Worm (Caenorhabditis elegans) whole organism, early embryonic: Measurements from ENCODE around the gene ani-3.

ENCODE experiments used
- F13C5.2 ChIP-seq: sonication (generic microtip); optimal IDR thresholded peaks from 2 replicates; lab custom pipeline; 2017; ENCODE audit warnings: mild to moderate bottlenecking, missing genetic modification characterization, inconsistent platforms, missing compliant biosample characterization
- aly-1 ChIP-seq: sonication (generic microtip); optimal IDR thresholded peaks from 2 replicates; lab custom pipeline; 2016; ENCODE audit warnings: missing genetic modification characterization, missing compliant biosample characterization
- ama-1 ChIP-seq: fragments of 150-350 bp; optimal IDR thresholded peaks from 2 replicates; lab custom pipeline; 2014
- ceh-13 ChIP-seq: fragments of 200-800 bp; sonication (Bioruptor generic); optimal IDR thresholded peaks from 2 replicates; lab custom pipeline; 2018; ENCODE audit warnings: mild to moderate bottlenecking, missing genetic modification characterization, missing compliant biosample characterization
- ceh-36 ChIP-seq: sonication (generic microtip); optimal IDR thresholded peaks from 2 replicates; lab custom pipeline; 2016; ENCODE audit warnings: missing genetic modification characterization, inconsistent platforms, missing compliant biosample characterization
- ets-7 ChIP-seq: sonication (generic microtip); optimal IDR thresholded peaks from 2 replicates; lab custom pipeline; 2016; ENCODE audit warnings: missing genotype, missing genetic modification characterization, missing compliant biosample characterization
- scrt-1 ChIP-seq: fragments of 200-800 bp; sonication (Bioruptor generic); IDR thresholded peaks from 2 replicates; pipeline ENCODE4 v1.3.6; 2022; ENCODE audit warnings: missing genetic modification characterization, missing compliant biosample characterization
- tbx-11 ChIP-seq: fragments of 200-800 bp; sonication (Bioruptor generic); IDR thresholded peaks from 2 replicates; pipeline ENCODE4 v1.3.6; 2022; ENCODE audit warnings: missing genetic modification characterization, missing compliant biosample characterization

- TF ChIP-seq tbx-11, result no peak
- TF ChIP-seq ama-1 (lab: Kevin White, UChicago), result no peak
- no peak for TF ChIP-seq ets-7 (tag; lab: Kevin White, UChicago)
- no peak for TF ChIP-seq F13C5.2 (tag; lab: Kevin White, UChicago)
- no peak for TF ChIP-seq ceh-36 (tag; lab: Kevin White, UChicago)
- TF ChIP-seq scrt-1 (GFP tag; lab: Robert Waterston, UW), result no peak
- TF ChIP-seq ceh-13 (GFP tag; lab: Kevin White, UChicago), result no peak
- no peak for TF ChIP-seq aly-1
These were observed 56.8 kb downstream of the ani-3 start for ce11 chrV:19754331-19754730.
